Worm (Caenorhabditis elegans) whole organism, L1 larva: ENCODE data around the gene trp-2.

Source experiments
- aha-1 ChIP-seq: fragments of 150-350 bp; optimal IDR thresholded peaks from 2 replicates; lab custom pipeline; 2014; ENCODE audit warnings: missing biosample characterization, missing genetic modification characterization
- alr-1 ChIP-seq: fragments of 200-800 bp; sonication (Bioruptor generic); optimal IDR thresholded peaks from 2 replicates; lab custom pipeline; 2018; ENCODE audit warnings: borderline replicate concordance, mild to moderate bottlenecking, missing genetic modification characterization, missing compliant biosample characterization
- efl-1 ChIP-seq, 4 experiments: fragments of 150-350 bp; optimal IDR thresholded peaks in 3 of 4; peaks in 1 of 4; 1 replicate in 1 of 4; 2 replicates in 3 of 4; lab custom pipeline; 2014; ENCODE audit warnings: missing biosample characterization in 2 of 4, missing genetic modification characterization in 2 of 4, missing genetic modification reagents in 2 of 4
- egl-27 ChIP-seq, 2 experiments: fragments of 150-350 bp in 1 of 2; sonication (generic microtip); optimal IDR thresholded peaks; 3 replicates each; lab custom pipeline; 2017 to 2018; ENCODE audit warnings: missing biosample characterization in 2 of 2, missing genetic modification characterization in 2 of 2, missing genetic modification reagents in 2 of 2
- fkh-10 ChIP-seq: sonication (generic microtip); optimal IDR thresholded peaks from 2 replicates; lab custom pipeline; 2017; ENCODE audit warnings: missing biosample characterization, missing genetic modification reagents, missing genetic modification characterization
- fkh-4 ChIP-seq: sonication (generic microtip); optimal IDR thresholded peaks from 2 replicates; lab custom pipeline; 2016; ENCODE audit warnings: missing compliant biosample characterization, missing genetic modification characterization, borderline replicate concordance
- grh-1 ChIP-seq: fragments of 200-800 bp; sonication (Bioruptor generic); IDR thresholded peaks from 2 replicates; pipeline ENCODE4 v1.3.6; 2022; ENCODE audit warnings: missing genetic modification reagents, missing genetic modification characterization, missing compliant biosample characterization
- lin-14 ChIP-seq: fragments of 200-800 bp; sonication (Bioruptor generic); optimal IDR thresholded peaks from 2 replicates; lab custom pipeline; 2018; ENCODE audit warnings: mild to moderate bottlenecking, missing genetic modification characterization, moderate library complexity, missing compliant biosample characterization
- mab-9 ChIP-seq: fragments of 200-800 bp; sonication (Bioruptor generic); IDR thresholded peaks from 2 replicates; pipeline ENCODE4 v1.3.6; 2022; ENCODE audit warnings: missing genetic modification reagents, missing genetic modification characterization, missing compliant biosample characterization
- nhr-11 ChIP-seq: fragments of 150-350 bp; optimal IDR thresholded peaks from 2 replicates; lab custom pipeline; 2014; ENCODE audit warnings: missing biosample characterization, missing genetic modification characterization
- nhr-237 ChIP-seq: fragments of 150-350 bp; optimal IDR thresholded peaks from 2 replicates; lab custom pipeline; 2014; ENCODE audit warnings: missing biosample characterization, missing genetic modification characterization
- nhr-71 ChIP-seq: sonication (generic microtip); optimal IDR thresholded peaks from 2 replicates; lab custom pipeline; 2016; ENCODE audit warnings: mild to moderate bottlenecking, missing genetic modification characterization, moderate library complexity, missing compliant biosample characterization
- nhr-90 ChIP-seq: sonication (generic microtip); optimal IDR thresholded peaks from 2 replicates; lab custom pipeline; 2016; ENCODE audit warnings: mild to moderate bottlenecking, missing genetic modification characterization, missing compliant biosample characterization; ENCODE audit not compliant: poor library complexity
- pag-3 ChIP-seq: sonication (generic microtip); optimal IDR thresholded peaks from 2 replicates; lab custom pipeline; 2017; ENCODE audit warnings: missing genetic modification characterization, mild to moderate bottlenecking, missing compliant biosample characterization, antibody characterized with exemption, borderline replicate concordance; ENCODE audit not compliant: insufficient read depth
- snu-23 ChIP-seq: sonication (generic microtip); optimal IDR thresholded peaks from 2 replicates; lab custom pipeline; 2016; ENCODE audit warnings: missing genetic modification characterization, missing compliant biosample characterization
- sptf-1 ChIP-seq: fragments of 150-350 bp; optimal IDR thresholded peaks from 2 replicates; lab custom pipeline; 2014; ENCODE audit warnings: missing biosample characterization, missing genetic modification characterization
- swsn-7 ChIP-seq: sonication (generic microtip); optimal IDR thresholded peaks from 2 replicates; lab custom pipeline; 2016; ENCODE audit warnings: missing genetic modification characterization, missing compliant biosample characterization
- tbx-2 ChIP-seq: sonication (generic microtip); optimal IDR thresholded peaks from 2 replicates; lab custom pipeline; 2016; ENCODE audit warnings: missing genetic modification characterization, missing compliant biosample characterization
- unc-86 ChIP-seq: sonication (generic microtip); optimal IDR thresholded peaks from 2 replicates; lab custom pipeline; 2016; ENCODE audit warnings: missing genetic modification characterization, missing compliant biosample characterization
- unc-98 ChIP-seq: fragments of 200-800 bp; sonication (Bioruptor generic); IDR thresholded peaks from 2 replicates; pipeline ENCODE4 v1.3.6; 2022; ENCODE audit warnings: missing genetic modification characterization, missing compliant biosample characterization
- zip-4 ChIP-seq: fragments of 200-800 bp; sonication (Bioruptor generic); optimal IDR thresholded peaks from 2 replicates; lab custom pipeline; 2018; ENCODE audit warnings: mild to moderate bottlenecking, missing genetic modification characterization, moderate library complexity, missing compliant biosample characterization

trp-2 gene

DNA sequence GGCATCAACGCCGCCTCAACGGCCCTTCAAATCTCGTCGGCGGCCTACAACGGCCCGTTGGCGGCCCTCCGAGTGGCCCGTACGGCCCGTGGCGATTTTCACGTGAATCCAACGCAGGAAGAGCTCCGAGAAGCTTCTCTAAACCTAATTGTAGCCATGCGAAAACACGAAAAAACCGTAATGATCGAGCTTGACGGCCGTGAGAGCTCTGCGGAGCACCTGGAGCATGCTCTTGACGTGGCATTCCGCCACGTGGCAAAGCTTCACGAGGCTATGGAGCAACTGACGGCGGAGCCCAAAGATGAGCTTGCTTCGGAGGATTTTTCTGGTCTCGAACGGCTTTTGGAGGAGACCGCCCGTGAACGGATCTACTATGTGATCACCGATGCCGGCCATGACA, 48.4 kb downstream of the trp-2 start:
- TF ChIP-seq mab-9 (GFP tag; lab: Robert Waterston, UW) (no peak), fkh-10 (GFP tag; lab: Kevin White, UChicago) (no peak), swsn-7 (tag; lab: Kevin White, UChicago) (no peak), nhr-71 (tag; lab: Kevin White, UChicago) (no peak), unc-98 (GFP tag; lab: Robert Waterston, UW) (no peak), aha-1 (tag; lab: Kevin White, UChicago) (no peak), alr-1 (tag; lab: Kevin White, UChicago) (no peak)
- TF ChIP-seq, all 84 proteins: peak for 0

DNA sequence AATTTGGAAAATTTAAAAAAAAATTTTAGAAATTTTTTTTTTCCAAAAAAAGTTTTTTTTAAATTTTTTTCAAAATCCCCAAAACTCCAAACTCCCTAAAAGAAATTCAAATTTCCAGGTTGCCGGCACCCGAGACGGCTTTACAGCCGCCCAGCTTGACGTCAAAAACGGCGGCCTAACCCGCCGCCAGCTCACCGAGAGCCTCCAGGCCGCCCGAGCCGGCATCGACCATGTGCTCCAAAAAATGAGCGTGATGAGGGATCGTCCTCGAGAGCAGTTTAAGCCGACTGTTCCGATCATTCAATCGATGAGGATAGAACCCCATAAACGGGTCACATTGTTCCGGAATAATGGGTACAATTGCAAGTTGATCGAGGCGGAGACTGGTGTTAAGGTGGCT, 52.1 kb downstream of the trp-2 start:
- TF ChIP-seq nhr-90 (tag; lab: Kevin White, UChicago): no peak
- no peak for TF ChIP-seq zip-4 (GFP tag; lab: Kevin White, UChicago)
- no peak for TF ChIP-seq nhr-11 (tag; lab: Kevin White, UChicago)
- no peak for TF ChIP-seq snu-23 (GFP tag; lab: Kevin White, UChicago)
- TF ChIP-seq unc-86 (tag; lab: Kevin White, UChicago): no peak
- TF ChIP-seq grh-1: no peak
- no peak for TF ChIP-seq lin-14 (GFP tag; lab: Kevin White, UChicago)
- TF ChIP-seq nhr-237: no peak
- no peak for TF ChIP-seq pag-3
- no peak for TF ChIP-seq sptf-1 (tag; lab: Kevin White, UChicago)
- no peak for TF ChIP-seq tbx-2 (tag; lab: Kevin White, UChicago)
- TF ChIP-seq egl-27 (tag; optimal IDR thresholded peaks at IDR 0.05; lab: Kevin White, UChicago): no peak
- no peak for TF ChIP-seq fkh-4
- no peak for TF ChIP-seq efl-1 (optimal IDR thresholded peaks at IDR 0.05; lab: Kevin White, UChicago)
- TF ChIP-seq efl-1 (GFP tag; optimal IDR thresholded peaks at IDR 0.05 in 1 of 2; lab: Kevin White, UChicago): no peak
